Worm (Caenorhabditis elegans) whole organism, mixed stage, embryonic: ENCODE data around the gene ech-1.1.

Source experiments
- M03D4.4 ChIP-seq: sonication (generic microtip); optimal IDR thresholded peaks from 2 replicates; lab custom pipeline; 2017; ENCODE audit warnings: mild to moderate bottlenecking, missing genetic modification characterization, missing compliant biosample characterization
- bed-3 ChIP-seq: fragments of 200-800 bp; sonication (Bioruptor generic); optimal IDR thresholded peaks from 3 replicates; lab custom pipeline; 2018; ENCODE audit warnings: mild to moderate bottlenecking, missing genetic modification characterization, moderate library complexity, missing compliant biosample characterization
- ceh-43 ChIP-seq: fragments of 200-800 bp; sonication (Bioruptor generic); optimal IDR thresholded peaks from 2 replicates; lab custom pipeline; 2018; ENCODE audit warnings: mild to moderate bottlenecking, missing genetic modification characterization, moderate library complexity, missing compliant biosample characterization
- ceh-83 ChIP-seq: fragments of 200-800 bp; sonication (Bioruptor generic); optimal IDR thresholded peaks from 2 replicates; lab custom pipeline; 2018; ENCODE audit warnings: mild to moderate bottlenecking, missing genetic modification characterization, missing compliant biosample characterization
- ces-1 ChIP-seq: fragments of 150-350 bp; optimal IDR thresholded peaks from 2 replicates; lab custom pipeline; 2014; ENCODE audit warnings: missing biosample characterization, missing genetic modification reagents, missing genetic modification characterization
- cnd-1 ChIP-seq: fragments of 200-800 bp; sonication (Bioruptor generic); optimal IDR thresholded peaks from 2 replicates; lab custom pipeline; 2018; ENCODE audit warnings: mild to moderate bottlenecking, missing genetic modification characterization, missing compliant biosample characterization
- elt-1 ChIP-seq: sonication (generic microtip); optimal IDR thresholded peaks from 2 replicates; lab custom pipeline; 2017; ENCODE audit warnings: missing genetic modification characterization, mild to moderate bottlenecking, missing compliant biosample characterization, antibody characterized with exemption, moderate library complexity, borderline replicate concordance; ENCODE audit not compliant: insufficient read depth
- elt-3 ChIP-seq: fragments of 150-350 bp; optimal IDR thresholded peaks from 2 replicates; lab custom pipeline; 2014; ENCODE audit warnings: missing biosample characterization, missing genetic modification characterization
- flh-1 ChIP-seq: fragments of 200-800 bp; sonication (Bioruptor generic); optimal IDR thresholded peaks from 2 replicates; lab custom pipeline; 2018; ENCODE audit warnings: mild to moderate bottlenecking, missing genetic modification characterization, moderate library complexity, missing compliant biosample characterization
- ham-2 ChIP-seq: fragments of 200-800 bp; sonication (Bioruptor generic); optimal IDR thresholded peaks from 2 replicates; lab custom pipeline; 2018; ENCODE audit warnings: mild to moderate bottlenecking, missing genetic modification characterization, missing compliant biosample characterization
- hlh-1 ChIP-seq: fragments of 150-350 bp; optimal IDR thresholded peaks from 2 replicates; lab custom pipeline; 2014; ENCODE audit warnings: missing biosample characterization, missing genetic modification reagents, missing genetic modification characterization
- lin-13 ChIP-seq: fragments of 150-350 bp; optimal IDR thresholded peaks from 2 replicates; lab custom pipeline; 2014; ENCODE audit warnings: missing biosample characterization, missing genetic modification characterization
- lin-32 ChIP-seq: fragments of 200-800 bp; sonication (Bioruptor generic); optimal IDR thresholded peaks from 2 replicates; lab custom pipeline; 2018; ENCODE audit warnings: mild to moderate bottlenecking, missing genetic modification characterization, missing compliant biosample characterization
- lsy-2 ChIP-seq: fragments of 150-350 bp; optimal IDR thresholded peaks from 2 replicates; lab custom pipeline; 2014; ENCODE audit warnings: missing biosample characterization, missing genetic modification characterization
- mab-5 ChIP-seq: fragments of 150-350 bp; optimal IDR thresholded peaks from 2 replicates; lab custom pipeline; 2014; ENCODE audit warnings: missing biosample characterization, missing genetic modification characterization
- mep-1 ChIP-seq: fragments of 150-350 bp; optimal IDR thresholded peaks from 2 replicates; lab custom pipeline; 2017; ENCODE audit warnings: missing biosample characterization, missing genetic modification reagents, missing genetic modification characterization, inconsistent platforms
- mls-2 ChIP-seq: sonication (generic microtip); optimal IDR thresholded peaks from 2 replicates; lab custom pipeline; 2016; ENCODE audit warnings: mild to moderate bottlenecking, missing genetic modification characterization, moderate library complexity, missing compliant biosample characterization
- nhr-12 ChIP-seq: fragments of 150-350 bp; optimal IDR thresholded peaks from 2 replicates; lab custom pipeline; 2014; ENCODE audit warnings: missing biosample characterization, missing genetic modification characterization
- nhr-2 ChIP-seq: fragments of 150-350 bp; optimal IDR thresholded peaks from 2 replicates; lab custom pipeline; 2014; ENCODE audit warnings: missing biosample characterization, missing genetic modification characterization
- nhr-237 ChIP-seq: fragments of 150-350 bp; optimal IDR thresholded peaks from 2 replicates; lab custom pipeline; 2014; ENCODE audit warnings: missing biosample characterization, missing genetic modification characterization
- nhr-28 ChIP-seq: fragments of 150-350 bp; optimal IDR thresholded peaks from 2 replicates; lab custom pipeline; 2014; ENCODE audit warnings: missing biosample characterization, missing genetic modification characterization
- nhr-76 ChIP-seq: sonication (generic microtip); optimal IDR thresholded peaks from 2 replicates; lab custom pipeline; 2017; ENCODE audit warnings: missing biosample characterization, missing genetic modification characterization
- pha-4 ChIP-seq: fragments of 150-350 bp; optimal IDR thresholded peaks from 2 replicates; lab custom pipeline; 2018; ENCODE audit warnings: missing biosample characterization, missing genetic modification reagents, missing genetic modification characterization
- sem-2 ChIP-seq: fragments of 200-800 bp; sonication (Bioruptor generic); optimal IDR thresholded peaks from 2 replicates; lab custom pipeline; 2018; ENCODE audit warnings: mild to moderate bottlenecking, missing genetic modification characterization, missing compliant biosample characterization
- snpc-4 ChIP-seq: fragments of 150-350 bp; optimal IDR thresholded peaks from 2 replicates; lab custom pipeline; 2014; ENCODE audit warnings: missing biosample characterization, missing genetic modification characterization
- sptf-1 ChIP-seq: sonication (generic microtip); optimal IDR thresholded peaks from 2 replicates; lab custom pipeline; 2017; ENCODE audit warnings: mild to moderate bottlenecking, missing genetic modification characterization, moderate library complexity, missing compliant biosample characterization
- tbx-8 ChIP-seq: fragments of 200-800 bp; sonication (Bioruptor generic); optimal IDR thresholded peaks from 2 replicates; lab custom pipeline; 2018; ENCODE audit warnings: mild to moderate bottlenecking, missing genetic modification characterization, moderate library complexity, missing compliant biosample characterization
- unc-120 ChIP-seq: sonication (generic microtip); optimal IDR thresholded peaks from 2 replicates; lab custom pipeline; 2017; ENCODE audit warnings: missing genetic modification characterization, missing compliant biosample characterization; ENCODE audit not compliant: poor library complexity, severe bottlenecking
- unc-62 ChIP-seq: fragments of 150-350 bp; optimal IDR thresholded peaks from 2 replicates; lab custom pipeline; 2014; ENCODE audit warnings: missing biosample characterization, missing genetic modification reagents, missing genetic modification characterization
- zip-8 ChIP-seq: fragments of 150-350 bp; optimal IDR thresholded peaks from 2 replicates; lab custom pipeline; 2014; ENCODE audit warnings: missing biosample characterization, missing genetic modification characterization
- ztf-11 ChIP-seq: fragments of 150-350 bp; optimal IDR thresholded peaks from 2 replicates; lab custom pipeline; 2014; ENCODE audit warnings: missing biosample characterization, missing genetic modification characterization

Gene ech-1.1

ce11 chrV:15354648-15355047, 6.7 kb downstream of the ech-1.1 start, which contains the start of gene C29F3.7:
Gene C29F3.7, plus strand, starts transcription at chrV:15354901.
- TF ChIP-seq sptf-1 (tag; lab: Kevin White, UChicago) (no peak), nhr-28 (no peak), unc-120 (tag; lab: Kevin White, UChicago) (no peak), tbx-8 (GFP tag; lab: Kevin White, UChicago) (no peak), elt-3 (no peak), nhr-237 (tag; lab: Kevin White, UChicago) (no peak), mep-1 (tag; lab: Kevin White, UChicago) (no peak), flh-1 (no peak), hlh-1 (tag; lab: Kevin White, UChicago) (no peak)
- TF ChIP-seq, all 35 proteins: peak for 0

ce11 chrV:15352376-15352775, 8.9 kb downstream of the ech-1.1 start, which contains the start of gene srx-58:
Gene srx-58, plus strand, starts transcription at chrV:15352676.
- no peak for TF ChIP-seq snpc-4
- TF ChIP-seq M03D4.4 (tag; lab: Kevin White, UChicago): no peak
- TF ChIP-seq zip-8 (tag; lab: Kevin White, UChicago): no peak
- TF ChIP-seq pha-4 (tag; lab: Kevin White, UChicago): no peak
- no peak for TF ChIP-seq lin-13 (tag; lab: Kevin White, UChicago)
- no peak for TF ChIP-seq lsy-2
- TF ChIP-seq nhr-12 (tag; lab: Kevin White, UChicago): no peak
- no peak for TF ChIP-seq flh-1
- no peak for TF ChIP-seq tbx-8 (GFP tag; lab: Kevin White, UChicago)
- no peak for TF ChIP-seq mab-5 (tag; lab: Kevin White, UChicago)
- TF ChIP-seq lin-32 (GFP tag; lab: Kevin White, UChicago): no peak
- TF ChIP-seq cnd-1: no peak
- TF ChIP-seq unc-62 (GFP tag; lab: Kevin White, UChicago): no peak
- TF ChIP-seq nhr-28: no peak
- no peak for TF ChIP-seq ceh-43 (GFP tag; lab: Kevin White, UChicago)
- no peak for TF ChIP-seq bed-3 (GFP tag; lab: Kevin White, UChicago)

ce11 chrV:15350615-15351014, 10.7 kb downstream of the ech-1.1 start, which contains the start of gene clec-231:
Gene clec-231, minus strand, starts transcription at chrV:15350715.
- no peak for TF ChIP-seq snpc-4
- TF ChIP-seq elt-3: no peak
- TF ChIP-seq ces-1: no peak
- TF ChIP-seq, all 35 proteins: peak for 0

ce11 chrV:15349044-15349443, 12.3 kb downstream of the ech-1.1 start, which contains the start of gene clec-230:
Gene clec-230, minus strand, starts transcription at chrV:15349144.
- no peak for TF ChIP-seq bed-3 (GFP tag; lab: Kevin White, UChicago)
- no peak for TF ChIP-seq tbx-8 (GFP tag; lab: Kevin White, UChicago)
- no peak for TF ChIP-seq unc-120 (tag; lab: Kevin White, UChicago)
- TF ChIP-seq lsy-2: no peak
- TF ChIP-seq nhr-76 (tag; lab: Kevin White, UChicago): no peak
- no peak for TF ChIP-seq ceh-83 (GFP tag; lab: Kevin White, UChicago)
- no peak for TF ChIP-seq elt-1 (tag; lab: Kevin White, UChicago)

ce11 chrV:15347292-15347691, 14.0 kb downstream of the ech-1.1 start, which contains the start of gene C29F3.3:
Gene C29F3.3, minus strand, starts transcription at chrV:15347392.
- no peak for TF ChIP-seq zip-8 (tag; lab: Kevin White, UChicago)
- no peak for TF ChIP-seq unc-120 (tag; lab: Kevin White, UChicago)
- no peak for TF ChIP-seq pha-4 (tag; lab: Kevin White, UChicago)
- no peak for TF ChIP-seq ztf-11 (tag; lab: Kevin White, UChicago)
- no peak for TF ChIP-seq elt-3
- TF ChIP-seq nhr-2 (tag; lab: Kevin White, UChicago): no peak
- no peak for TF ChIP-seq ces-1
- TF ChIP-seq sem-2: no peak
- TF ChIP-seq nhr-12 (tag; lab: Kevin White, UChicago): no peak
- no peak for TF ChIP-seq bed-3 (GFP tag; lab: Kevin White, UChicago)

- no peak for TF ChIP-seq mls-2
- no peak for TF ChIP-seq sem-2
- no peak for TF ChIP-seq zip-8 (tag; lab: Kevin White, UChicago)
- no peak for TF ChIP-seq nhr-76 (tag; lab: Kevin White, UChicago)
- TF ChIP-seq nhr-28: no peak
- TF ChIP-seq cnd-1: no peak
- no peak for TF ChIP-seq elt-1 (tag; lab: Kevin White, UChicago)
- no peak for TF ChIP-seq ham-2 (GFP tag; lab: Kevin White, UChicago)
- TF ChIP-seq, all 35 proteins: peak for 0
Observed at ce11 chrV:15344481-15344880, 16.8 kb downstream of the ech-1.1 start, which contains the start of gene wrt-8. Gene wrt-8, minus strand, starts transcription at chrV:15344581.
